Fruit fly (Drosophila melanogaster) whole organism, embryonic: ENCODE data around the gene CG14450.
A peak's percentile ranks its signal among the peaks of the same experiment; 100 is the strongest.

ENCODE experiments used
- Asciz ChIP-seq: fragments of 200-800 bp; sonication (Bioruptor generic); optimal IDR thresholded peaks from 2 replicates; lab custom pipeline; 2017; ENCODE audit warnings: missing biosample characterization, mild to moderate bottlenecking, missing genetic modification characterization, missing genetic modification reagents
- Atf6 ChIP-seq: fragments of 200-800 bp; sonication (Bioruptor generic); IDR thresholded peaks from 2 replicates; pipeline ENCODE4 v1.3.6; 2022; ENCODE audit warnings: missing biosample characterization, missing genetic modification characterization
- CG10147 ChIP-seq: fragments of 200-800 bp; sonication (Bioruptor generic); optimal IDR thresholded peaks from 2 replicates; lab custom pipeline; 2019; ENCODE audit warnings: missing biosample characterization, mild to moderate bottlenecking, missing genetic modification characterization, moderate library complexity
- CG10209 ChIP-seq: fragments of 200-800 bp; sonication (Bioruptor generic); optimal IDR thresholded peaks from 3 replicates; lab custom pipeline; 2017; ENCODE audit warnings: missing biosample characterization, mild to moderate bottlenecking, missing genetic modification characterization, missing genetic modification reagents
- CG10321 ChIP-seq: fragments of 200-800 bp; sonication (Bioruptor generic); IDR thresholded peaks from 2 replicates; pipeline ENCODE4 v1.3.6; 2022; ENCODE audit warnings: missing biosample characterization, missing genetic modification characterization
- CG11247 ChIP-seq: fragments of 200-800 bp; sonication (Bioruptor generic); IDR thresholded peaks from 2 replicates; pipeline ENCODE4 v1.3.6; 2022; ENCODE audit warnings: missing biosample characterization, missing genetic modification characterization
- CG12942 ChIP-seq: fragments of 200-800 bp; sonication (Bioruptor generic); optimal IDR thresholded peaks from 3 replicates; lab custom pipeline; 2016; ENCODE audit warnings: missing biosample characterization, missing genetic modification characterization
- CG14710 ChIP-seq: fragments of 200-800 bp; sonication (Bioruptor generic); optimal IDR thresholded peaks from 3 replicates; lab custom pipeline; 2019; ENCODE audit warnings: missing biosample characterization, mild to moderate bottlenecking, missing genetic modification characterization, moderate library complexity
- CG14860 ChIP-seq: fragments of 200-800 bp; sonication (Bioruptor generic); IDR thresholded peaks from 3 replicates; pipeline ENCODE4 v1.3.6; 2022; ENCODE audit warnings: missing biosample characterization, missing genetic modification characterization; ENCODE audit not compliant: partially characterized antibody
- CG14965 ChIP-seq: fragments of 200-800 bp; sonication (Bioruptor generic); optimal IDR thresholded peaks from 2 replicates; lab custom pipeline; 2016; ENCODE audit warnings: missing biosample characterization, missing genetic modification characterization, borderline replicate concordance
- CG16815 ChIP-seq: fragments of 200-800 bp; sonication (Bioruptor generic); optimal IDR thresholded peaks from 3 replicates; lab custom pipeline; 2017; ENCODE audit warnings: missing biosample characterization, mild to moderate bottlenecking, missing genetic modification characterization
- CG6689 ChIP-seq: fragments of 200-800 bp; sonication (Bioruptor generic); IDR thresholded peaks from 2 replicates; pipeline ENCODE4 v1.3.6; 2022; ENCODE audit warnings: missing biosample characterization, missing genetic modification characterization
- CG7786 ChIP-seq: fragments of 200-800 bp; sonication (Bioruptor generic); optimal IDR thresholded peaks from 2 replicates; lab custom pipeline; 2016; ENCODE audit warnings: missing biosample characterization, missing genetic modification characterization
- CG7987 ChIP-seq: fragments of 200-800 bp; sonication (Bioruptor generic); optimal IDR thresholded peaks from 2 replicates; lab custom pipeline; 2018; ENCODE audit warnings: missing biosample characterization, mild to moderate bottlenecking, missing genetic modification characterization, moderate library complexity
- CG8388 ChIP-seq: fragments of 200-800 bp; sonication (Bioruptor generic); optimal IDR thresholded peaks from 2 replicates; lab custom pipeline; 2019; ENCODE audit warnings: missing biosample characterization, mild to moderate bottlenecking, missing genetic modification characterization, moderate library complexity
- CG8944 ChIP-seq: fragments of 200-800 bp; sonication (Bioruptor generic); optimal IDR thresholded peaks from 3 replicates; lab custom pipeline; 2016; ENCODE audit warnings: missing biosample characterization, missing genetic modification characterization
- CG9876 ChIP-seq: fragments of 200-800 bp; sonication (Bioruptor generic); optimal IDR thresholded peaks from 2 replicates; lab custom pipeline; 2016; ENCODE audit warnings: missing biosample characterization, missing genetic modification characterization
- Deaf1 ChIP-seq: fragments of 200-800 bp; optimal IDR thresholded peaks from 3 replicates; lab custom pipeline; 2019; ENCODE audit warnings: missing biosample characterization, mild to moderate bottlenecking, missing genetic modification characterization, moderate library complexity
- Doc3 ChIP-seq: fragments of 200-800 bp; sonication (Bioruptor generic); IDR thresholded peaks from 3 replicates; pipeline ENCODE4 v1.3.6; 2022; ENCODE audit warnings: missing biosample characterization, missing genetic modification characterization; ENCODE audit not compliant: partially characterized antibody
- Dref ChIP-seq: fragments of 200-800 bp; sonication (Bioruptor generic); IDR thresholded peaks from 2 replicates; pipeline ENCODE4 v1.3.6; 2022; ENCODE audit warnings: missing biosample characterization, missing genetic modification characterization
- Ets65A ChIP-seq: fragments of 200-800 bp; sonication (Bioruptor generic); peaks from one replicate; lab custom pipeline; 2016; ENCODE audit warnings: missing biosample characterization, missing genetic modification characterization
- H15 ChIP-seq: fragments of 200-800 bp; sonication (Bioruptor generic); IDR thresholded peaks from 3 replicates; pipeline ENCODE4 v1.3.6; 2022; ENCODE audit warnings: missing biosample characterization, missing genetic modification characterization
- HLH4C ChIP-seq: fragments of 200-800 bp; sonication (Bioruptor generic); IDR thresholded peaks from 3 replicates; pipeline ENCODE4 v1.3.6; 2022; ENCODE audit warnings: missing biosample characterization, missing genetic modification characterization; ENCODE audit not compliant: partially characterized antibody
- HmgZ ChIP-seq: fragments of 200-800 bp; sonication (Bioruptor generic); optimal IDR thresholded peaks from 2 replicates; lab custom pipeline; 2018; ENCODE audit warnings: missing biosample characterization, mild to moderate bottlenecking, missing genetic modification characterization
- Lhr ChIP-seq: fragments of 200-800 bp; sonication (Bioruptor generic); optimal IDR thresholded peaks from 3 replicates; lab custom pipeline; 2017; ENCODE audit warnings: mild to moderate bottlenecking, missing biosample characterization, missing genetic modification reagents, missing genetic modification characterization
- Lim3 ChIP-seq: fragments of 200-800 bp; sonication (Bioruptor generic); IDR thresholded peaks from 2 replicates; pipeline ENCODE4 v1.3.6; 2022; ENCODE audit warnings: missing biosample characterization, missing genetic modification characterization
- Nf-YC ChIP-seq: fragments of 200-800 bp; optimal IDR thresholded peaks from 3 replicates; lab custom pipeline; 2019; ENCODE audit warnings: missing biosample characterization, mild to moderate bottlenecking, missing genetic modification characterization, moderate library complexity
- Oaz ChIP-seq: fragments of 200-800 bp; sonication (Bioruptor generic); IDR thresholded peaks from 2 replicates; pipeline ENCODE4 v1.3.6; 2022; ENCODE audit warnings: missing biosample characterization, missing genetic modification characterization
- Ptx1 ChIP-seq: fragments of 200-800 bp; sonication (Bioruptor generic); IDR thresholded peaks from 2 replicates; pipeline ENCODE4 v1.3.6; 2022; ENCODE audit warnings: missing biosample characterization, missing genetic modification characterization
- Scr ChIP-seq: fragments of 200-800 bp; sonication (Bioruptor generic); IDR thresholded peaks from 2 replicates; pipeline ENCODE4 v1.3.6; 2022; ENCODE audit warnings: missing biosample characterization, missing genetic modification characterization; ENCODE audit not compliant: partially characterized antibody
- Sin3A ChIP-seq: fragments of >200 bp; optimal IDR thresholded peaks from 2 replicates; lab custom pipeline; 2018
- al ChIP-seq: fragments of 200-800 bp; sonication (Bioruptor generic); IDR thresholded peaks from 2 replicates; pipeline ENCODE4 v1.3.6; 2022; ENCODE audit warnings: missing biosample characterization, missing genetic modification characterization
- ara ChIP-seq: fragments of 200-800 bp; sonication (Bioruptor generic); IDR thresholded peaks from 2 replicates; pipeline ENCODE4 v1.3.6; 2022; ENCODE audit warnings: missing biosample characterization, missing genetic modification characterization
- az2 ChIP-seq: fragments of 200-800 bp; sonication (Bioruptor generic); optimal IDR thresholded peaks from 3 replicates; lab custom pipeline; 2016; ENCODE audit warnings: missing biosample characterization, missing genetic modification characterization
- bab2 ChIP-seq: fragments of 200-800 bp; sonication (Bioruptor generic); optimal IDR thresholded peaks from 2 replicates; lab custom pipeline; 2016; ENCODE audit warnings: missing biosample characterization, missing genetic modification characterization
- cad ChIP-seq: fragments of >200 bp; optimal IDR thresholded peaks from 2 replicates; lab custom pipeline; 2017; ENCODE audit warnings: missing biosample characterization, missing genetic modification characterization
- chn ChIP-seq: fragments of 200-800 bp; sonication (Bioruptor generic); optimal IDR thresholded peaks from 2 replicates; lab custom pipeline; 2016; ENCODE audit warnings: missing biosample characterization, missing genetic modification characterization
- crol ChIP-seq: fragments of 200-800 bp; sonication (Bioruptor generic); IDR thresholded peaks from 2 replicates; pipeline ENCODE4 v1.3.6; 2022; ENCODE audit warnings: missing biosample characterization, missing genetic modification characterization
- dmrt11E ChIP-seq: fragments of 200-800 bp; sonication (Bioruptor generic); optimal IDR thresholded peaks from 3 replicates; lab custom pipeline; 2018; ENCODE audit warnings: missing biosample characterization, mild to moderate bottlenecking, missing genetic modification characterization, moderate library complexity
- dpn ChIP-seq, 2 experiments: fragments of 200-800 bp; sonication (Bioruptor generic); optimal IDR thresholded peaks; 3 replicates each; lab custom pipeline; 2016; ENCODE audit warnings: missing biosample characterization in 2 of 2, missing genetic modification characterization in 2 of 2
- fd102C ChIP-seq: fragments of 200-800 bp; sonication (Bioruptor generic); optimal IDR thresholded peaks from 2 replicates; lab custom pipeline; 2018; ENCODE audit warnings: missing biosample characterization, mild to moderate bottlenecking, missing genetic modification characterization, moderate library complexity
- hth ChIP-seq: fragments of >200 bp; optimal IDR thresholded peaks from 2 replicates; lab custom pipeline; 2017; ENCODE audit warnings: inconsistent platforms
- lab ChIP-seq: fragments of 200-800 bp; sonication (Bioruptor generic); optimal IDR thresholded peaks from 3 replicates; lab custom pipeline; 2017; ENCODE audit warnings: missing biosample characterization, missing genetic modification characterization, mild to moderate bottlenecking, moderate library complexity, missing genetic modification reagents
- nmo ChIP-seq: fragments of 200-800 bp; sonication (Bioruptor generic); optimal IDR thresholded peaks from 2 replicates; lab custom pipeline; 2018; ENCODE audit warnings: missing biosample characterization, mild to moderate bottlenecking, missing genetic modification characterization, moderate library complexity
- otp ChIP-seq: fragments of 200-800 bp; sonication (Bioruptor generic); IDR thresholded peaks from 3 replicates; pipeline ENCODE4, ENCODE4 v1.3.6; 2022; ENCODE audit warnings: missing biosample characterization, missing genetic modification characterization
- pan ChIP-seq, 4 experiments: fragments of >200 bp in 3 of 4; fragments of 200-800 bp in 1 of 4; sonication (Bioruptor generic) in 1 of 4; optimal IDR thresholded peaks in 3 of 4; IDR thresholded peaks in 1 of 4; 2 replicates each; pipeline versions ENCODE4 v1.3.6 to Lab custom; 2017 to 2022; ENCODE audit warnings: missing biosample characterization in 2 of 4, missing genetic modification characterization in 2 of 4, mixed read lengths in 1 of 4
- pum ChIP-seq: fragments of 200-800 bp; sonication (Bioruptor generic); optimal IDR thresholded peaks from 2 replicates; lab custom pipeline; 2016; ENCODE audit warnings: missing biosample characterization, missing genetic modification characterization
- sens-2 ChIP-seq: fragments of 200-800 bp; sonication (Bioruptor generic); IDR thresholded peaks from 2 replicates; pipeline ENCODE4 v1.3.6; 2022; ENCODE audit warnings: missing biosample characterization, missing genetic modification characterization
- tna ChIP-seq: fragments of 200-800 bp; sonication (Bioruptor generic); IDR thresholded peaks from 2 replicates; pipeline ENCODE4 v1.3.6; 2022; ENCODE audit warnings: missing biosample characterization, missing genetic modification characterization; ENCODE audit not compliant: partially characterized antibody
- tup ChIP-seq: fragments of 200-800 bp; sonication (Bioruptor generic); optimal IDR thresholded peaks from 2 replicates; lab custom pipeline; 2016; ENCODE audit warnings: missing biosample characterization, mild to moderate bottlenecking, missing genetic modification characterization, moderate library complexity

Gene CG14450

DNA sequence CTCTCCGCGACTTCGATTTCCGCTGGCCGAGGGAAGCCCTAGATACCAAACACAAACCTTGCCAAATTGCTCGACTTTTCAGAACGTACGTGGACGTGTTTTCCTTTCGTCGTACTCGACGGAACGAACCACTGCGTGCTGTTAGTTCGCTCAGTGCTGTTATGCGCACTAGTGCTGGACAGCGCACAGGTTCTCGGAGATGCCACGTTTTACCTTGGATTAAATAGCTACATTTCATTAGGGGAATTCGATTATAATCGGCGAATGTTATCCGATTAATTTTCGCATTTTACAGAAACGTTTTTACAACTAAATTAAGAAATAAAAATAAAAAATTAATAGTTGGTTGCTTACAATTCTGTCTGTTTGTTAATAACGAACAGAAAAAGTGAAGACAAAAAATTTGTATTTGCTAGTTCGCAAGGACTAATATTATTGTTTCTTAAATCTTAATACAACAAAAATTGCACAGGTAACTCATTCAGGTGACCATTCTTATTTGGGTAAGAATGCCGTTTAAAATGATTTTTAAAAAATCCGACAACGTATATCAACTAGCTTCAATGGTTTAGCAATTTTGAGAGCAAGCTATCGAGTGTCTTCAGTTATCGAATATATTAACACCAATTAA, 10.3 kb downstream of the CG14450 start, which contains the start of the genes ArfGAP3 and CG32452 (continued):
- no peak for TF ChIP-seq tup (GFP tag; lab: Kevin White, UChicago)
- peak; percentile 69 for TF ChIP-seq Nf-YC (tag; lab: Kevin White, UChicago)
- no peak for TF ChIP-seq hth (lab: Kevin White, UChicago)
- TF ChIP-seq Deaf1 (tag; lab: Kevin White, UChicago): peak; percentile 76
- peak; percentile 62; the same call in 1 of the 3 replicates for TF ChIP-seq H15 (GFP tag; lab: Robert Waterston, UW)
- peak; percentile 70 for TF ChIP-seq lab (GFP tag; lab: Kevin White, UChicago)
- TF ChIP-seq dpn (GFP tag; optimal IDR thresholded peaks at IDR 0.05; lab: Kevin White, UChicago): peak; percentile 68 to 82
- no peak for TF ChIP-seq CG10321 (GFP tag; lab: Robert Waterston, UW)
- peak; percentile 76 for TF ChIP-seq CG6689
- no peak for TF ChIP-seq cad (GFP tag; lab: Kevin White, UChicago)
- TF ChIP-seq chn: peak; percentile 65
- TF ChIP-seq Scr (GFP tag; lab: Robert Waterston, UW): peak; percentile 75
- no peak for TF ChIP-seq pan (optimal IDR thresholded peaks at IDR 0.05; lab: Kevin White, UChicago)
- TF ChIP-seq pan (GFP tag; optimal IDR thresholded peaks at IDR 0.05 in 1 of 2, IDR thresholded peaks at IDR 0.05 in 1 of 2): peak in 1 of 2 experiments; percentile 79
- TF ChIP-seq dmrt11E (tag; lab: Kevin White, UChicago): peak; percentile 67
- peak; percentile 78 for TF ChIP-seq az2 (GFP tag; lab: Kevin White, UChicago)
- peak; percentile 75 for TF ChIP-seq CG12942 (GFP tag; lab: Kevin White, UChicago)
- TF ChIP-seq CG16815 (GFP tag; lab: Kevin White, UChicago): peak; percentile 51
- TF ChIP-seq HLH4C (GFP tag; lab: Robert Waterston, UW): peak; percentile 51
- TF ChIP-seq Atf6 (GFP tag; lab: Robert Waterston, UW): peak; percentile 67
- TF ChIP-seq crol: no peak
- no peak for TF ChIP-seq sens-2 (GFP tag; lab: Robert Waterston, UW)
- peak; percentile 70 for TF ChIP-seq pum
- TF ChIP-seq CG7786 (GFP tag; lab: Kevin White, UChicago): peak; percentile 39
- TF ChIP-seq tna (GFP tag; lab: Robert Waterston, UW): no peak
- peak; percentile 7 for TF ChIP-seq CG9876 (GFP tag; lab: Kevin White, UChicago)
- peak; percentile 84 for TF ChIP-seq CG14710 (tag; lab: Kevin White, UChicago)
- peak; percentile 70 for TF ChIP-seq Oaz (GFP tag; lab: Robert Waterston, UW)
- peak; percentile 74 for TF ChIP-seq CG10147 (GFP tag; lab: Kevin White, UChicago)
- peak; percentile 53 for TF ChIP-seq ara
- TF ChIP-seq HmgZ: peak; percentile 58
- TF ChIP-seq Lim3: no peak
- peak; percentile 70 for TF ChIP-seq CG10209
- TF ChIP-seq al (GFP tag; lab: Robert Waterston, UW): peak; percentile 70
- peak; percentile 96 for TF ChIP-seq Ets65A (GFP tag; lab: Kevin White, UChicago)
- no peak for TF ChIP-seq CG7987 (GFP tag; lab: Kevin White, UChicago)
- peak; percentile 70; the same call in 2 of the 3 replicates for TF ChIP-seq Doc3 (GFP tag; lab: Robert Waterston, UW)
- no peak for TF ChIP-seq fd102C (GFP tag; lab: Kevin White, UChicago)
- no peak for TF ChIP-seq otp (GFP tag; lab: Robert Waterston, UW)
- peak; percentile 80 for TF ChIP-seq Ptx1 (GFP tag; lab: Robert Waterston, UW)
- TF ChIP-seq bab2 (GFP tag; lab: Kevin White, UChicago): peak; percentile 67
- TF ChIP-seq CG8388 (GFP tag; lab: Kevin White, UChicago): peak; percentile 57
- TF ChIP-seq nmo: peak; percentile 80
- peak; percentile 67 for TF ChIP-seq Dref (GFP tag; lab: Robert Waterston, UW)
- TF ChIP-seq CG14860 (GFP tag; lab: Robert Waterston, UW): no peak
- peak; percentile 24 for TF ChIP-seq CG8944 (GFP tag; lab: Kevin White, UChicago)
- peak; percentile 72 for TF ChIP-seq Lhr (GFP tag; lab: Kevin White, UChicago)
- no peak for TF ChIP-seq CG14965
- TF ChIP-seq CG11247: peak; percentile 80
- peak; percentile 10 for TF ChIP-seq Sin3A (lab: Kevin White, UChicago)
- TF ChIP-seq Asciz (GFP tag; lab: Kevin White, UChicago): peak; percentile 25
